Worm (Caenorhabditis elegans) whole organism, L3 larva: ENCODE data around the gene srx-80.

Source experiments
- jun-1 ChIP-seq: fragments of 150-350 bp; optimal IDR thresholded peaks from 2 replicates; lab custom pipeline; 2014; ENCODE audit warnings: missing biosample characterization, missing genetic modification reagents, missing genetic modification characterization
- lin-15B ChIP-seq: fragments of 150-350 bp; optimal IDR thresholded peaks from 2 replicates; lab custom pipeline; 2014; ENCODE audit warnings: missing biosample characterization, missing genetic modification characterization
- nfya-1 ChIP-seq: sonication (generic microtip); optimal IDR thresholded peaks from 2 replicates; lab custom pipeline; 2017; ENCODE audit warnings: missing genetic modification characterization, mild to moderate bottlenecking, missing compliant biosample characterization, antibody characterized with exemption, moderate library complexity; ENCODE audit not compliant: insufficient read depth
- sea-2 ChIP-seq: fragments of 150-350 bp; sonication (generic microtip); optimal IDR thresholded peaks from 4 replicates; lab custom pipeline; 2014; ENCODE audit warnings: missing biosample characterization, missing genetic modification reagents, missing genetic modification characterization
- unc-39 ChIP-seq: sonication (generic microtip); optimal IDR thresholded peaks from 4 replicates; lab custom pipeline; 2017; ENCODE audit warnings: missing biosample characterization, missing genetic modification characterization

ce11 chrV:11629222-11630026 lies 35.9 kb downstream of the srx-80 start, which contains the start of gene F35B12.10:
- TF ChIP-seq nfya-1 (tag; lab: Kevin White, UChicago) (no peak), lin-15B (tag; lab: Kevin White, UChicago) (no peak), unc-39 (tag; lab: Kevin White, UChicago) (no peak), jun-1 (tag; lab: Kevin White, UChicago) (no peak), sea-2 (GFP tag; lab: Kevin White, UChicago) (no peak)
